Worm (Caenorhabditis elegans) whole organism, L1 larva: ENCODE results near the gene hpo-30.
A peak's percentile ranks its signal among the peaks of the same experiment; 100 is the strongest.

Experiments
- C04F5.9 ChIP-seq: sonication (generic microtip); optimal IDR thresholded peaks from 2 replicates; lab custom pipeline; 2016; ENCODE audit warnings: missing genetic modification characterization, missing compliant biosample characterization
- F16B12.6 ChIP-seq: fragments of 150-350 bp; optimal IDR thresholded peaks from 2 replicates; lab custom pipeline; 2014; ENCODE audit warnings: missing biosample characterization, missing genetic modification characterization
- Y116A8C.19 ChIP-seq: sonication (generic microtip); optimal IDR thresholded peaks from 2 replicates; lab custom pipeline; 2016; ENCODE audit warnings: missing compliant biosample characterization, missing genetic modification characterization, borderline replicate concordance
- aha-1 ChIP-seq: fragments of 150-350 bp; optimal IDR thresholded peaks from 2 replicates; lab custom pipeline; 2014; ENCODE audit warnings: missing biosample characterization, missing genetic modification characterization
- alr-1 ChIP-seq: fragments of 200-800 bp; sonication (Bioruptor generic); optimal IDR thresholded peaks from 2 replicates; lab custom pipeline; 2018; ENCODE audit warnings: borderline replicate concordance, mild to moderate bottlenecking, missing genetic modification characterization, missing compliant biosample characterization
- ama-1 ChIP-seq: fragments of 150-350 bp; optimal IDR thresholded peaks from 2 replicates; lab custom pipeline; 2014
- blmp-1 ChIP-seq: fragments of 150-350 bp; optimal IDR thresholded peaks from 2 replicates; lab custom pipeline; 2014; ENCODE audit warnings: missing biosample characterization, missing genetic modification characterization
- ceh-8 ChIP-seq: fragments of 200-800 bp; sonication (Bioruptor generic); optimal IDR thresholded peaks from 2 replicates; lab custom pipeline; 2018; ENCODE audit warnings: mild to moderate bottlenecking, missing genetic modification characterization, moderate library complexity, missing compliant biosample characterization
- ceh-82 ChIP-seq, 3 experiments: fragments of 150-350 bp in 1 of 3; sonication (generic microtip) in 2 of 3; optimal IDR thresholded peaks; 2 replicates each; lab custom pipeline; 2014 to 2017; ENCODE audit warnings: missing biosample characterization in 3 of 3, missing genetic modification characterization in 3 of 3
- ceh-90 ChIP-seq: sonication (generic microtip); optimal IDR thresholded peaks from 2 replicates; lab custom pipeline; 2016; ENCODE audit warnings: missing genetic modification characterization, missing compliant biosample characterization
- ces-1 ChIP-seq: fragments of 150-350 bp; optimal IDR thresholded peaks from 2 replicates; lab custom pipeline; 2014; ENCODE audit warnings: missing biosample characterization, missing genetic modification reagents, missing genetic modification characterization
- dsc-1 ChIP-seq: sonication (generic microtip); optimal IDR thresholded peaks from 2 replicates; lab custom pipeline; 2016; ENCODE audit warnings: mild to moderate bottlenecking, missing genetic modification characterization, missing compliant biosample characterization
- efl-1 ChIP-seq, 4 experiments: fragments of 150-350 bp; optimal IDR thresholded peaks in 3 of 4; peaks in 1 of 4; 1 replicate in 1 of 4; 2 replicates in 3 of 4; lab custom pipeline; 2014; ENCODE audit warnings: missing biosample characterization in 2 of 4, missing genetic modification characterization in 2 of 4, missing genetic modification reagents in 2 of 4
- efl-3 ChIP-seq: fragments of 200-800 bp; sonication (Bioruptor generic); optimal IDR thresholded peaks from 2 replicates; lab custom pipeline; 2018; ENCODE audit warnings: mild to moderate bottlenecking, missing genetic modification characterization, missing compliant biosample characterization
- egl-13 ChIP-seq: sonication (generic microtip); optimal IDR thresholded peaks from 2 replicates; lab custom pipeline; 2016; ENCODE audit warnings: missing genotype, missing genetic modification reagents, missing genetic modification characterization, missing compliant biosample characterization
- elt-2 ChIP-seq: sonication (generic microtip); optimal IDR thresholded peaks from 2 replicates; lab custom pipeline; 2016; ENCODE audit warnings: missing genetic modification characterization, mild to moderate bottlenecking, inconsistent platforms, missing compliant biosample characterization, missing genetic modification reagents
- fkh-4 ChIP-seq: sonication (generic microtip); optimal IDR thresholded peaks from 2 replicates; lab custom pipeline; 2016; ENCODE audit warnings: missing compliant biosample characterization, missing genetic modification characterization, borderline replicate concordance
- fos-1 ChIP-seq: fragments of 150-350 bp; optimal IDR thresholded peaks from 2 replicates; lab custom pipeline; 2014; ENCODE audit warnings: missing biosample characterization, missing genetic modification characterization
- hlh-17 ChIP-seq: fragments of 200-800 bp; sonication (Bioruptor generic); optimal IDR thresholded peaks from 2 replicates; lab custom pipeline; 2018; ENCODE audit warnings: missing genetic modification characterization, mild to moderate bottlenecking, missing compliant biosample characterization, moderate library complexity, borderline replicate concordance
- irx-1 ChIP-seq: sonication (generic microtip); optimal IDR thresholded peaks from 2 replicates; lab custom pipeline; 2016; ENCODE audit warnings: missing genetic modification characterization, missing compliant biosample characterization
- isw-1 ChIP-seq: fragments of 200-800 bp; sonication (Bioruptor generic); IDR thresholded peaks from 2 replicates; pipeline ENCODE4 v1.3.6; 2022; ENCODE audit warnings: missing genetic modification characterization, missing compliant biosample characterization
- jun-1 ChIP-seq: fragments of 150-350 bp; optimal IDR thresholded peaks from 2 replicates; lab custom pipeline; 2014; ENCODE audit warnings: missing biosample characterization, missing genetic modification reagents, missing genetic modification characterization
- lin-14 ChIP-seq: fragments of 200-800 bp; sonication (Bioruptor generic); optimal IDR thresholded peaks from 2 replicates; lab custom pipeline; 2018; ENCODE audit warnings: mild to moderate bottlenecking, missing genetic modification characterization, moderate library complexity, missing compliant biosample characterization
- lin-35 ChIP-seq, 2 experiments: fragments of 150-350 bp; optimal IDR thresholded peaks; 2 replicates each; lab custom pipeline; 2014; ENCODE audit warnings: missing biosample characterization in 2 of 2, missing genetic modification characterization in 2 of 2, missing genetic modification reagents in 2 of 2
- lin-39 ChIP-seq: fragments of 150-350 bp; optimal IDR thresholded peaks from 2 replicates; lab custom pipeline; 2014; ENCODE audit warnings: missing biosample characterization, missing genetic modification reagents, missing genetic modification characterization
- lsy-2 ChIP-seq, 2 experiments: fragments of 150-350 bp; optimal IDR thresholded peaks; 2 replicates each; lab custom pipeline; 2014; ENCODE audit warnings: missing biosample characterization in 2 of 2, missing genetic modification characterization in 2 of 2
- mab-9 ChIP-seq: fragments of 200-800 bp; sonication (Bioruptor generic); IDR thresholded peaks from 2 replicates; pipeline ENCODE4 v1.3.6; 2022; ENCODE audit warnings: missing genetic modification reagents, missing genetic modification characterization, missing compliant biosample characterization
- mdl-1 ChIP-seq, 2 experiments: fragments of 150-350 bp; optimal IDR thresholded peaks; 2 replicates each; lab custom pipeline; 2014 to 2017; ENCODE audit warnings: missing biosample characterization in 2 of 2, missing genetic modification characterization in 2 of 2, inconsistent platforms in 1 of 2
- mef-2 ChIP-seq: fragments of 150-350 bp; optimal IDR thresholded peaks from 2 replicates; lab custom pipeline; 2014; ENCODE audit warnings: missing biosample characterization, missing genetic modification characterization
- mep-1 ChIP-seq: fragments of 150-350 bp; optimal IDR thresholded peaks from 2 replicates; lab custom pipeline; 2014; ENCODE audit warnings: missing biosample characterization, missing genetic modification characterization
- nhr-11 ChIP-seq: fragments of 150-350 bp; optimal IDR thresholded peaks from 2 replicates; lab custom pipeline; 2014; ENCODE audit warnings: missing biosample characterization, missing genetic modification characterization
- nhr-19 ChIP-seq: fragments of 200-800 bp; sonication (Bioruptor generic); conservative IDR thresholded peaks from 2 replicates; pipeline ENCODE4 v1.3.6; 2022; ENCODE audit warnings: missing genetic modification characterization, missing compliant biosample characterization
- nhr-237 ChIP-seq: fragments of 150-350 bp; optimal IDR thresholded peaks from 2 replicates; lab custom pipeline; 2014; ENCODE audit warnings: missing biosample characterization, missing genetic modification characterization
- nhr-28 ChIP-seq: fragments of 150-350 bp; optimal IDR thresholded peaks from 2 replicates; lab custom pipeline; 2014; ENCODE audit warnings: missing biosample characterization, missing genetic modification characterization
- nhr-47 ChIP-seq: sonication (generic microtip); optimal IDR thresholded peaks from 2 replicates; lab custom pipeline; 2016; ENCODE audit warnings: mild to moderate bottlenecking, missing genetic modification characterization, moderate library complexity, missing compliant biosample characterization
- nhr-71 ChIP-seq: sonication (generic microtip); optimal IDR thresholded peaks from 2 replicates; lab custom pipeline; 2016; ENCODE audit warnings: mild to moderate bottlenecking, missing genetic modification characterization, moderate library complexity, missing compliant biosample characterization
- nhr-77 ChIP-seq: fragments of 150-350 bp; optimal IDR thresholded peaks from 2 replicates; lab custom pipeline; 2014; ENCODE audit warnings: missing biosample characterization, missing genetic modification characterization
- nhr-85 ChIP-seq: sonication (generic microtip); peaks from one replicate; lab custom pipeline; 2016; ENCODE audit warnings: missing genetic modification characterization, inconsistent platforms, missing compliant biosample characterization
- pag-3 ChIP-seq: sonication (generic microtip); optimal IDR thresholded peaks from 2 replicates; lab custom pipeline; 2017; ENCODE audit warnings: missing genetic modification characterization, mild to moderate bottlenecking, missing compliant biosample characterization, antibody characterized with exemption, borderline replicate concordance; ENCODE audit not compliant: insufficient read depth
- pax-3 ChIP-seq: fragments of 200-800 bp; sonication (Bioruptor generic); optimal IDR thresholded peaks from 2 replicates; lab custom pipeline; 2018; ENCODE audit warnings: mild to moderate bottlenecking, missing genetic modification characterization, moderate library complexity, missing compliant biosample characterization
- pqm-1 ChIP-seq: sonication (generic microtip); optimal IDR thresholded peaks from 3 replicates; lab custom pipeline; 2017; ENCODE audit warnings: missing biosample characterization, missing genetic modification characterization
- skn-1 ChIP-seq: fragments of 150-350 bp; optimal IDR thresholded peaks from 2 replicates; lab custom pipeline; 2014; ENCODE audit warnings: missing biosample characterization, missing genetic modification characterization
- sox-4 ChIP-seq: sonication (generic microtip); optimal IDR thresholded peaks from 2 replicates; lab custom pipeline; 2016; ENCODE audit warnings: missing genetic modification characterization, missing compliant biosample characterization
- sptf-1 ChIP-seq: fragments of 150-350 bp; optimal IDR thresholded peaks from 2 replicates; lab custom pipeline; 2014; ENCODE audit warnings: missing biosample characterization, missing genetic modification characterization
- tlp-1 ChIP-seq: fragments of 150-350 bp; optimal IDR thresholded peaks from 2 replicates; lab custom pipeline; 2014; ENCODE audit warnings: missing biosample characterization, missing genetic modification characterization
- unc-130 ChIP-seq: fragments of 150-350 bp; optimal IDR thresholded peaks from 2 replicates; lab custom pipeline; 2017; ENCODE audit warnings: missing biosample characterization, missing genetic modification characterization, inconsistent platforms
- unc-62 ChIP-seq: fragments of 150-350 bp; optimal IDR thresholded peaks from 2 replicates; lab custom pipeline; 2014; ENCODE audit warnings: missing biosample characterization, missing genetic modification reagents, missing genetic modification characterization
- vab-15 ChIP-seq: sonication (generic microtip); optimal IDR thresholded peaks from 2 replicates; lab custom pipeline; 2017; ENCODE audit warnings: missing genotype, mild to moderate bottlenecking, missing genetic modification characterization, missing compliant biosample characterization
- xbp-1 ChIP-seq: sonication (generic microtip); optimal IDR thresholded peaks from 2 replicates; lab custom pipeline; 2016; ENCODE audit warnings: missing genetic modification characterization, missing compliant biosample characterization
- zip-4 ChIP-seq: fragments of 200-800 bp; sonication (Bioruptor generic); optimal IDR thresholded peaks from 2 replicates; lab custom pipeline; 2018; ENCODE audit warnings: mild to moderate bottlenecking, missing genetic modification characterization, moderate library complexity, missing compliant biosample characterization

The hpo-30 gene

ce11 chrV:12291587-12291986, 18.6 kb downstream of the hpo-30 start, which contains the start of the genes srpa-68 and srh-16 (continued):
- TF ChIP-seq jun-1 (peak; percentile 78), nhr-237 (tag; lab: Kevin White, UChicago) (peak; percentile 38), C04F5.9 (peak; percentile 71), zip-4 (GFP tag; lab: Kevin White, UChicago) (peak; percentile 86), pqm-1 (tag; lab: Kevin White, UChicago) (no peak), mep-1 (tag; lab: Kevin White, UChicago) (peak; percentile 96), tlp-1 (tag; lab: Kevin White, UChicago) (no peak), lin-14 (GFP tag; lab: Kevin White, UChicago) (peak; percentile 89), fkh-4 (tag; lab: Kevin White, UChicago) (peak; percentile 15), pax-3 (tag; lab: Kevin White, UChicago) (peak; percentile 91), egl-13 (tag; lab: Kevin White, UChicago) (peak; percentile 88), mdl-1 (tag; optimal IDR thresholded peaks at IDR 0.05; lab: Kevin White, UChicago) (peak in 1 of 2 experiments; percentile 77), Y116A8C.19 (tag; lab: Kevin White, UChicago) (no peak), hlh-17 (no peak), xbp-1 (tag; lab: Kevin White, UChicago) (peak; percentile 93), blmp-1 (tag; lab: Kevin White, UChicago) (peak; percentile 72), unc-62 (GFP tag; lab: Kevin White, UChicago) (no peak), pag-3 (tag; lab: Kevin White, UChicago) (no peak), mab-9 (GFP tag; lab: Robert Waterston, UW) (peak; percentile 87), ceh-8 (GFP tag; lab: Kevin White, UChicago) (peak; percentile 89), sptf-1 (tag; lab: Kevin White, UChicago) (no peak), dsc-1 (tag; lab: Kevin White, UChicago) (peak; percentile 94), ceh-90 (tag; lab: Kevin White, UChicago) (peak; percentile 42), sox-4 (tag; lab: Kevin White, UChicago) (peak; percentile 87), fos-1 (tag; lab: Kevin White, UChicago) (peak; percentile 58), irx-1 (peak; percentile 90), nhr-11 (tag; lab: Kevin White, UChicago) (peak; percentile 91), efl-3 (peak; percentile 36), lin-39 (tag; lab: Kevin White, UChicago) (peak; percentile 95), aha-1 (tag; lab: Kevin White, UChicago) (peak; percentile 27), F16B12.6 (peak; percentile 45)
- TF ChIP-seq, all 84 proteins: peak for 65

ce11 chrV:12288577-12288976, 21.6 kb downstream of the hpo-30 start, which contains the start of gene rskd-1:
rskd-1 (minus strand) TSS chrV:12288615.
- TF ChIP-seq ceh-82 (tag; optimal IDR thresholded peaks at IDR 0.05; lab: Kevin White, UChicago) (no peak), elt-2 (tag; lab: Kevin White, UChicago) (no peak), nhr-77 (tag; lab: Kevin White, UChicago) (no peak), vab-15 (tag; lab: Kevin White, UChicago) (no peak), efl-1 (optimal IDR thresholded peaks at IDR 0.05; lab: Kevin White, UChicago) (peak in 1 of 2 experiments; percentile 31), efl-1 (GFP tag; optimal IDR thresholded peaks at IDR 0.05 in 1 of 2; lab: Kevin White, UChicago) (peak; percentile 24 to 76), ama-1 (lab: Kevin White, UChicago) (no peak), blmp-1 (tag; lab: Kevin White, UChicago) (peak; percentile 36), xbp-1 (tag; lab: Kevin White, UChicago) (no peak), Y116A8C.19 (tag; lab: Kevin White, UChicago) (no peak), tlp-1 (tag; lab: Kevin White, UChicago) (no peak), mef-2 (tag; lab: Kevin White, UChicago) (no peak), sptf-1 (tag; lab: Kevin White, UChicago) (no peak), isw-1 (GFP tag; lab: Robert Waterston, UW) (no peak), alr-1 (tag; lab: Kevin White, UChicago) (no peak), nhr-19 (GFP tag; lab: Robert Waterston, UW) (no peak), zip-4 (GFP tag; lab: Kevin White, UChicago) (no peak), lsy-2 (tag; optimal IDR thresholded peaks at IDR 0.05; lab: Kevin White, UChicago) (peak in 1 of 2 experiments; percentile 35), unc-130 (tag; lab: Kevin White, UChicago) (no peak), mab-9 (GFP tag; lab: Robert Waterston, UW) (no peak), nhr-47 (no peak), nhr-28 (tag; lab: Kevin White, UChicago) (no peak), F16B12.6 (no peak), skn-1 (peak; percentile 6), sox-4 (tag; lab: Kevin White, UChicago) (no peak), lin-35 (GFP tag; optimal IDR thresholded peaks at IDR 0.05; lab: Kevin White, UChicago) (peak in 1 of 2 experiments; percentile 14), efl-3 (no peak), nhr-85 (tag; lab: Kevin White, UChicago) (no peak), nhr-71 (tag; lab: Kevin White, UChicago) (peak; percentile 6), mep-1 (tag; lab: Kevin White, UChicago) (peak; percentile 47), ces-1 (GFP tag; lab: Kevin White, UChicago) (no peak)
